Fruit fly (Drosophila melanogaster) whole organism, pupa: ENCODE measurements around the gene enc.
A peak's percentile ranks its signal among the peaks of the same experiment; 100 is the strongest.

Experiments used
- CG10348 ChIP-seq: fragments of 200-800 bp; sonication (Bioruptor generic); IDR thresholded peaks from 2 replicates; pipeline ENCODE4 v1.3.6; 2022; ENCODE audit warnings: missing biosample characterization, missing genetic modification characterization
- CG12605 ChIP-seq: fragments of 200-800 bp; sonication (Bioruptor generic); IDR thresholded peaks from 2 replicates; pipeline ENCODE4 v1.3.6; 2022; ENCODE audit warnings: missing biosample characterization, missing genetic modification characterization
- CG13204 ChIP-seq: fragments of 200-800 bp; sonication (Bioruptor generic); optimal IDR thresholded peaks from 2 replicates; lab custom pipeline; 2018; ENCODE audit warnings: missing biosample characterization, mild to moderate bottlenecking, missing genetic modification characterization, moderate library complexity
- CG14655 ChIP-seq: fragments of 200-800 bp; sonication (Bioruptor generic); optimal IDR thresholded peaks from 3 replicates; lab custom pipeline; 2017; ENCODE audit warnings: mild to moderate bottlenecking, missing biosample characterization, missing genetic modification reagents, missing genetic modification characterization
- CG15710 ChIP-seq: fragments of 200-800 bp; sonication (Bioruptor generic); optimal IDR thresholded peaks from 2 replicates; lab custom pipeline; 2018; ENCODE audit warnings: missing biosample characterization, mild to moderate bottlenecking, missing genetic modification characterization, moderate library complexity
- CG17806 ChIP-seq: fragments of 200-800 bp; sonication (Bioruptor generic); optimal IDR thresholded peaks from 2 replicates; lab custom pipeline; 2018; ENCODE audit warnings: missing biosample characterization, mild to moderate bottlenecking, missing genetic modification characterization, moderate library complexity
- CG32121 ChIP-seq: fragments of 200-800 bp; sonication (Bioruptor generic); IDR thresholded peaks from 2 replicates; pipeline ENCODE4 v1.3.6; 2022; ENCODE audit warnings: missing biosample characterization, missing genetic modification characterization
- CG34367 ChIP-seq: fragments of 200-800 bp; sonication (Bioruptor generic); optimal IDR thresholded peaks from 2 replicates; lab custom pipeline; 2018; ENCODE audit warnings: missing biosample characterization, mild to moderate bottlenecking, missing genetic modification characterization
- CG4496 ChIP-seq: fragments of 200-800 bp; sonication (Bioruptor generic); IDR thresholded peaks from 3 replicates; pipeline ENCODE4 v1.3.6; 2022; ENCODE audit warnings: missing biosample characterization, missing genetic modification characterization
- CG8159 ChIP-seq: fragments of 200-800 bp; sonication (Bioruptor generic); optimal IDR thresholded peaks from 3 replicates; lab custom pipeline; 2018; ENCODE audit warnings: missing biosample characterization, mild to moderate bottlenecking, missing genetic modification characterization, moderate library complexity
- CG8301 ChIP-seq: fragments of 200-800 bp; sonication (Bioruptor generic); optimal IDR thresholded peaks from 2 replicates; lab custom pipeline; 2018; ENCODE audit warnings: missing biosample characterization, mild to moderate bottlenecking, missing genetic modification characterization
- CG9948 ChIP-seq: fragments of 200-800 bp; sonication (Bioruptor generic); optimal IDR thresholded peaks from 2 replicates; lab custom pipeline; 2018; ENCODE audit warnings: missing biosample characterization, mild to moderate bottlenecking, missing genetic modification characterization, moderate library complexity
- D1 ChIP-seq: fragments of 200-800 bp; sonication (Bioruptor generic); optimal IDR thresholded peaks from 2 replicates; lab custom pipeline; 2018; ENCODE audit warnings: missing biosample characterization, mild to moderate bottlenecking, missing genetic modification characterization, moderate library complexity
- EcR ChIP-seq: fragments of 200-800 bp; sonication (Bioruptor generic); optimal IDR thresholded peaks from 3 replicates; lab custom pipeline; 2019; ENCODE audit warnings: missing biosample characterization, missing genetic modification characterization, mild to moderate bottlenecking, moderate library complexity, missing genetic modification reagents
- Ets98B ChIP-seq: fragments of 200-800 bp; sonication (Bioruptor generic); IDR thresholded peaks from 2 replicates; pipeline ENCODE4 v1.3.6; 2022; ENCODE audit warnings: missing biosample characterization, missing genetic modification characterization
- Pif1A ChIP-seq: fragments of 200-800 bp; sonication (Bioruptor generic); optimal IDR thresholded peaks from 3 replicates; lab custom pipeline; 2016; ENCODE audit warnings: missing biosample characterization, missing genetic modification characterization
- Pif1B ChIP-seq: fragments of 200-800 bp; sonication (Bioruptor generic); optimal IDR thresholded peaks from 3 replicates; lab custom pipeline; 2016; ENCODE audit warnings: missing biosample characterization, missing genetic modification characterization
- Snoo ChIP-seq: fragments of 200-800 bp; sonication (Bioruptor generic); optimal IDR thresholded peaks from 3 replicates; lab custom pipeline; 2017; ENCODE audit warnings: missing biosample characterization, mild to moderate bottlenecking, missing genetic modification characterization, inconsistent platforms
- fd96Ca ChIP-seq: fragments of 200-800 bp; sonication (Bioruptor generic); IDR thresholded peaks from 3 replicates; pipeline ENCODE4 v1.3.6; 2022; ENCODE audit warnings: missing biosample characterization, missing genetic modification characterization
- gl ChIP-seq: fragments of 200-800 bp; sonication (Bioruptor generic); optimal IDR thresholded peaks from 2 replicates; lab custom pipeline; 2018; ENCODE audit warnings: missing biosample characterization, mild to moderate bottlenecking, missing genetic modification characterization
- rn ChIP-seq: fragments of 200-800 bp; sonication (Bioruptor generic); IDR thresholded peaks from 2 replicates; pipeline ENCODE4 v1.3.6; 2022; ENCODE audit warnings: missing biosample characterization, missing genetic modification characterization

The enc gene

DNA sequence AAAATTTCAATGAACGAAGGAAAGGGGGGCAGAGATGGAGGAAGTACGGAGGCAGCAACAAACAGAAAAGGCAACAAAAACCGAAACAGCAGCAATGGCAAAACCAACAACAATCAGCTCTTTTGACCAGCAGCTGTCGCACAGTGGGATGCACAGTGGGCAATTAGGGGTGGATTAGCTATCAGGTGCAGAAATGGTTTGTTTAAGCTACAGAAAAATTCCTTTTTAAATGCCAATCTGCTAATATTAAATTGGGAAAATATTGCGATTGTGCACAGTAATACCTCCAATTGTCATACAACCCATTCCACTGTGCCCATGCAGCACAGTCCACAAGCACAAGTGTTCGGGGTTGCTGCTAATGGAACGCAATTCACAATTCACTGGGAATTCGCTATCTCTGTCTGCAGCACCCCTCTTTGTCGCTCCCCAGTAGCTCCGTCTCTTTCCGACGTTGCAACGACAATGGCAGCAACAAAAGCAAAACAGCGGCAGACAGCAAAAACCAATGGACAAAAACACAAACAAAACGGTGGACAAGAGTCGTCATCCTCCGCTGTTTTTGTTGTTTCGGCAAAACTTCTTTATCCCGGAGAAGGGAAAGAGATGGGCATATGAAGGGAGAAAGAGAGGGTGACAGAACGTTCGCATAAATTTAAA lies 33.3 kb upstream of the enc start:
- TF ChIP-seq CG12605 (GFP tag; lab: Robert Waterston, UW) (peak; percentile 97), CG8301 (peak; percentile 94), rn (GFP tag; lab: Robert Waterston, UW) (peak; percentile 98), CG9948 (tag; lab: Kevin White, UChicago) (peak; percentile 96), D1 (tag; lab: Kevin White, UChicago) (peak; percentile 74), fd96Ca (GFP tag; lab: Robert Waterston, UW) (peak; percentile 99), CG13204 (GFP tag; lab: Kevin White, UChicago) (peak; percentile 94), EcR (GFP tag; lab: Kevin White, UChicago) (peak; percentile 70), Pif1A (GFP tag; lab: Kevin White, UChicago) (peak; percentile 99), CG8159 (tag; lab: Kevin White, UChicago) (peak; percentile 95), CG4496 (GFP tag; lab: Robert Waterston, UW) (peak; percentile 99), CG15710 (tag; lab: Kevin White, UChicago) (peak; percentile 97), Snoo (tag; lab: Kevin White, UChicago) (peak; percentile 97), CG10348 (GFP tag; lab: Robert Waterston, UW) (peak; percentile 98), gl (tag; lab: Kevin White, UChicago) (peak; percentile 92), Pif1B (peak; percentile 99), CG14655 (peak; percentile 93), Ets98B (peak; percentile 99), CG32121 (GFP tag; lab: Robert Waterston, UW) (peak; percentile 99), CG34367 (tag; lab: Kevin White, UChicago) (peak; percentile 98), CG17806 (tag; lab: Kevin White, UChicago) (peak; percentile 95)
- TF ChIP-seq, all 21 proteins: peak for 21

DNA sequence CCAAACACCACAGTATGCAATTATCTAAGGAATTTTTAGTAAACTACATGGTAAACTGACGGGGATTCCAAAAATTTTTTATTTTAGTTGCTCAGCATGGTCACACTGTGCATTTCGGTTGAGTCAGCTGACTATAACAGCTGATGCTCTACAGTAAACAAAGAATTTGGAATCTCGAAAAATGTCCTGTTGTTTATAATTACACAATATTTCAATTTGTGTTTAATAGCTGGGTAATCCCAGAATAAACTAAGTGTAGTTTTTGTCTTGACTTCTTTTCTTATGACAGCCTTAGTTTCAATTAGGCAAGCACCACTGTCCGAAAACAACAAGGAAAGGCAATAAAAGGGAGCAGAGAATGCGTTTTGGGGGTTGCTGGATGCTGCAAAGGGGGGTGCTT lies 32.8 kb upstream of the enc start:
- TF ChIP-seq CG14655 (peak; percentile 24), Snoo (tag; lab: Kevin White, UChicago) (no peak), gl (tag; lab: Kevin White, UChicago) (no peak), CG9948 (tag; lab: Kevin White, UChicago) (peak; percentile 7), fd96Ca (GFP tag; lab: Robert Waterston, UW) (no peak), CG32121 (GFP tag; lab: Robert Waterston, UW) (no peak), rn (GFP tag; lab: Robert Waterston, UW) (no peak), CG4496 (GFP tag; lab: Robert Waterston, UW) (no peak), CG8301 (no peak), EcR (GFP tag; lab: Kevin White, UChicago) (no peak), CG13204 (GFP tag; lab: Kevin White, UChicago) (no peak), Ets98B (peak; percentile 30; the same call in 1 of the 2 replicates), Pif1B (no peak), CG10348 (GFP tag; lab: Robert Waterston, UW) (no peak), CG17806 (tag; lab: Kevin White, UChicago) (no peak), CG15710 (tag; lab: Kevin White, UChicago) (no peak), CG8159 (tag; lab: Kevin White, UChicago) (no peak), Pif1A (GFP tag; lab: Kevin White, UChicago) (no peak)
- TF ChIP-seq, all 21 proteins: peak for 3

DNA sequence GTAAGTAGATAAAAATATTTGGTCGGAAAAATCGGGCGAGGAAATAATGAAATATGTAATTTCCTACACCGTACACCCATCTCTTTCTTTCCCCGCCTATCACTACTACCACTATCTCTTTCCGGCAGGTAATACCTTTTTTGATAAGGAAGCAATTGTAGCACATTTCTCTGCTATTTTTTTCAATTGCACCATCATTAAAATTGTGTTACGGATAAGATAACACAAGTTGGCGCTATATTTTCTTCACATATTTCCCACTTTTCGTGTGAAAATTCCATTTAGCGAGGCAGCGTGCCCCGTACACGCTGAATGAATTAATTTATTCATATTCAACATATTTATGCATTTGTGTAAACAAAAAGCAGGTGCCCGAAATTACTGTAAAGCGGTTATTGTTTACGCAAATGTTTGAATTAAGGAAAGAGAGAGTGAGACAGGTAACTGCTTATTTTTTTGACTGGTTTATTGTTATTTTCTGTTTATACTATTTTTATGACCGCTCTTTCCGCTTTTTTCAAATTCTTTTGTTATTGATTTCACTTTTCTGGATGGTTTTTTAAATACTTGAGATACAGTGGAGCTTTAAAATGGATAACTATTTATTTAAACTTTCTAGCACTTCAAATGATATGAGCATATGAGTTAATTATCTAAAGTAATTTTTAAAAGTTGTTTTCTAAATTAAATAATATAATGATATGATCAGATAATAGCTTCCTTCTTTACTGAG lies 32.0 kb upstream of the enc start:
- TF ChIP-seq CG17806 (tag; lab: Kevin White, UChicago) (peak; percentile 14), EcR (GFP tag; lab: Kevin White, UChicago) (no peak), CG15710 (tag; lab: Kevin White, UChicago) (peak; percentile 11), CG13204 (GFP tag; lab: Kevin White, UChicago) (no peak), CG8301 (no peak), CG32121 (GFP tag; lab: Robert Waterston, UW) (peak; percentile 21; the same call in 1 of the 2 replicates)

DNA sequence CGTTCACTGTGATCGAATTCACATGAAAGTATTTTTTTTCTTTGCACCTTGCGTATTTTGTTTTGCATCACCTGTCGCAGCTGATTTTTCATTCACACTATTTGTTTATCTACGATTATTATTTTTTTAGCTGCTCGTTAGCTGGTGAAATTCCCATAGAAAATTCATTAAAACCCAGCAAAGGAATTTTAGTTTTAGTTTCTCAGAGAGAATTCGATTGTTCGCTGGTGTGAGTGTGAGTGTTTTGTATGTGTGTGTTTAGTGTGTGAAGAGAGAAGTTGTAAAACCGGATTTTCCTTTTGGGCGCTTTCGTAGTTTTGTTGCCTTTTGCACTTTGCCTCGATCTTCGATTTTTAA lies 31.4 kb upstream of the enc start:
- TF ChIP-seq Pif1A (GFP tag; lab: Kevin White, UChicago) (no peak), gl (tag; lab: Kevin White, UChicago) (no peak), CG10348 (GFP tag; lab: Robert Waterston, UW) (no peak), fd96Ca (GFP tag; lab: Robert Waterston, UW) (no peak), CG4496 (GFP tag; lab: Robert Waterston, UW) (no peak), Ets98B (peak; percentile 24; the same call in 1 of the 2 replicates), D1 (tag; lab: Kevin White, UChicago) (no peak), CG34367 (tag; lab: Kevin White, UChicago) (no peak), rn (GFP tag; lab: Robert Waterston, UW) (no peak)

DNA sequence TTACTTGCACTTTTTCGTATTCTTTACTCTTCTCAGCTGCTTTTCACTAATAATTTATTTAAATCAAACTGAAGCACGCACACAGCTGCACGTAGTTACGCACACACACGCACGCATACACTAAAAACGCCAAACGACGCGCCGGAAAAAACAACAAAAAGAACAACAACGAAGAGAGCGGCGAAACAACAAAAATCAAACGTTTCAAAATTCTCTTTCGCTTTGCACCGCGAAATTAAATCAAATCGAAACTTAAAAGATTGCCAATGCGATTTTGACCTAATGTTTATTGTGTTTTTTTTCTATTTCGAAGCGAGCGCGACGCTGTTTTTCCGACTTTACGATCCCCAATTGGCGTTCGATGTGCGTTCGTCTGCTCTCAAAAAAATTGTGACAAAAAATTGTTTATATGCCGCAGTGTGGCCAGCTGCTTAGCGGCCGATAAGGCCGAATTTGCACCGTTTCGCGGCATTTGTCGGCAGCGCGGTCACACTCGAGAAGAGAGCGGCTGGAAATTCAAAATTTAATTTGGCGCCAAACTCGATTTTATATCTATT lies 30.8 kb upstream of the enc start:
- TF ChIP-seq CG4496 (GFP tag; lab: Robert Waterston, UW): no peak; the same call in 2 of the 3 replicates
- no peak for TF ChIP-seq CG10348 (GFP tag; lab: Robert Waterston, UW)
- TF ChIP-seq EcR (GFP tag; lab: Kevin White, UChicago): peak; percentile 36
- TF ChIP-seq CG12605 (GFP tag; lab: Robert Waterston, UW): peak; percentile 54
- peak; percentile 22 for TF ChIP-seq CG34367 (tag; lab: Kevin White, UChicago)
- peak; percentile 6 for TF ChIP-seq Pif1A (GFP tag; lab: Kevin White, UChicago)
- peak; percentile 31 for TF ChIP-seq CG14655
- TF ChIP-seq Snoo (tag; lab: Kevin White, UChicago): peak; percentile 33
- peak; percentile 19 for TF ChIP-seq Pif1B
- peak; percentile 42 for TF ChIP-seq CG13204 (GFP tag; lab: Kevin White, UChicago)
- TF ChIP-seq Ets98B: peak; percentile 42; the same call in 1 of the 2 replicates
- peak; percentile 34 for TF ChIP-seq gl (tag; lab: Kevin White, UChicago)
- TF ChIP-seq CG32121 (GFP tag; lab: Robert Waterston, UW): no peak
- peak; percentile 38 for TF ChIP-seq CG8159 (tag; lab: Kevin White, UChicago)
- peak; percentile 13 for TF ChIP-seq CG15710 (tag; lab: Kevin White, UChicago)
- TF ChIP-seq rn (GFP tag; lab: Robert Waterston, UW): no peak
- no peak for TF ChIP-seq CG17806 (tag; lab: Kevin White, UChicago)
- peak; percentile 37 for TF ChIP-seq CG8301
- TF ChIP-seq, all 21 proteins: peak for 13
